Fruit fly (Drosophila melanogaster): ENCODE data around the gene Aps.
A peak's percentile ranks its signal among the peaks of the same experiment; 100 is the strongest.

The Aps gene

dm6 chr3L:10848712-10849377 is 50.1 kb downstream of the Aps start:
- TF ChIP-seq dsx (GFP tag; optimal IDR thresholded peaks at IDR 0.05; ENCODE audit: poor library complexity, severe bottlenecking), result peak; percentile 5
- peak; percentile 15 for TF ChIP-seq Eip78C (GFP tag)
- no peak for TF ChIP-seq CG9139 (GFP tag; optimal IDR thresholded peaks at IDR 0.05)
- TF ChIP-seq svp (GFP tag), result peak; percentile 46
- 0 out of 3 replicates have a peak, but pooled peaks have one; percentile 16 for TF ChIP-seq CG6163 (GFP tag; IDR thresholded peaks at IDR 0.05)
- TF ChIP-seq CG6792 (GFP tag; optimal IDR thresholded peaks at IDR 0.05), result no peak

dm6 chr3L:10847790-10848492 is 51.0 kb downstream of the Aps start:
- peak; percentile 18 for TF ChIP-seq topi (GFP tag; optimal IDR thresholded peaks at IDR 0.05)
- no peak for TF ChIP-seq CG6792 (GFP tag; optimal IDR thresholded peaks at IDR 0.05)
- peak; percentile 12 for TF ChIP-seq Smox (GFP tag; optimal IDR thresholded peaks at IDR 0.05)
- TF ChIP-seq svp (GFP tag), result peak; percentile 23
- peak; percentile 54 for TF ChIP-seq spab (GFP tag; optimal IDR thresholded peaks at IDR 0.05)
- peak; percentile 31 for TF ChIP-seq Sox14 (GFP tag; optimal IDR thresholded peaks at IDR 0.05)
- TF ChIP-seq Eip78C (GFP tag), result peak; percentile 81
- TF ChIP-seq CG3032 (tag; optimal IDR thresholded peaks at IDR 0.05), result peak; percentile 61
- no peak for TF ChIP-seq Sox15 (GFP tag; optimal IDR thresholded peaks at IDR 0.05)
- TF ChIP-seq CG16779 (tag; optimal IDR thresholded peaks at IDR 0.05), result no peak
- TF ChIP-seq CG7368 (GFP tag; optimal IDR thresholded peaks at IDR 0.05), result peak; percentile 11
- TF ChIP-seq Ets96B (tag; optimal IDR thresholded peaks at IDR 0.05), result peak; percentile 45
- no peak for TF ChIP-seq lz (GFP tag; optimal IDR thresholded peaks at IDR 0.05)
- TF ChIP-seq CG34406 (GFP tag; optimal IDR thresholded peaks at IDR 0.05), result peak; percentile 37
- peak; percentile 12 for TF ChIP-seq CG31627 (GFP tag; optimal IDR thresholded peaks at IDR 0.05)
- TF ChIP-seq fd59A (GFP tag; optimal IDR thresholded peaks at IDR 0.05), result peak; percentile 52
- TF ChIP-seq CG32006 (GFP tag; optimal IDR thresholded peaks at IDR 0.05), result peak; percentile 23
- TF ChIP-seq Eip93F (GFP tag; optimal IDR thresholded peaks at IDR 0.05), result no peak
- peak; percentile 47 to 57 for TF ChIP-seq ss (GFP tag; optimal IDR thresholded peaks at IDR 0.05)
- peak; percentile 30 for TF ChIP-seq achi (GFP tag; optimal IDR thresholded peaks at IDR 0.05)
- TF ChIP-seq Hr4 (GFP tag; optimal IDR thresholded peaks at IDR 0.05), result no peak
- TF ChIP-seq eg (GFP tag; IDR thresholded peaks at IDR 0.05), result no peak
- TF ChIP-seq fd85E (GFP tag; optimal IDR thresholded peaks at IDR 0.05), result no peak
- peak; percentile 77 for TF ChIP-seq CG6808 (GFP tag; optimal IDR thresholded peaks at IDR 0.05)
- TF ChIP-seq CG11294 (GFP tag; IDR thresholded peaks at IDR 0.05), result no peak
- TF ChIP-seq net (GFP tag; optimal IDR thresholded peaks at IDR 0.05), result no peak
- peak; percentile 11 for TF ChIP-seq esn (GFP tag; optimal IDR thresholded peaks at IDR 0.05)
- no peak for TF ChIP-seq CG8119 (GFP tag; IDR thresholded peaks at IDR 0.05)
- peak; percentile 44 for TF ChIP-seq CG3919 (GFP tag; optimal IDR thresholded peaks at IDR 0.05)
- TF ChIP-seq Blimp-1 (GFP tag; optimal IDR thresholded peaks at IDR 0.05), result no peak
- TF ChIP-seq Eip75B (GFP tag; optimal IDR thresholded peaks at IDR 0.05), result no peak
- no peak for TF ChIP-seq CG6276 (GFP tag; optimal IDR thresholded peaks at IDR 0.05)
- no peak for TF ChIP-seq dac (GFP tag; optimal IDR thresholded peaks at IDR 0.05)
- TF ChIP-seq fkh (GFP tag; optimal IDR thresholded peaks at IDR 0.05), result no peak
- no peak for TF ChIP-seq CG9139 (GFP tag; optimal IDR thresholded peaks at IDR 0.05)
- TF ChIP-seq CG11902 (GFP tag; optimal IDR thresholded peaks at IDR 0.05), result no peak
- TF ChIP-seq CG15336 (GFP tag; IDR thresholded peaks at IDR 0.05), result no peak
- no peak for TF ChIP-seq vri (GFP tag; optimal IDR thresholded peaks at IDR 0.05)
- TF ChIP-seq pdm3 (GFP tag; optimal IDR thresholded peaks at IDR 0.05), result peak; percentile 31
- TF ChIP-seq Hr39 (GFP tag; optimal IDR thresholded peaks at IDR 0.05), result no peak
- TF ChIP-seq acj6 (GFP tag; optimal IDR thresholded peaks at IDR 0.05), result peak; percentile 20
- TF ChIP-seq CG8319 (GFP tag; optimal IDR thresholded peaks at IDR 0.05), result no peak
- no peak for TF ChIP-seq Hr38 (GFP tag; optimal IDR thresholded peaks at IDR 0.05)
- peak; percentile 37 for TF ChIP-seq CG8632 (GFP tag; optimal IDR thresholded peaks at IDR 0.05)
- TF ChIP-seq Gug (GFP tag; IDR thresholded peaks at IDR 0.05), result no peak
- TF ChIP-seq CG4318 (GFP tag; optimal IDR thresholded peaks at IDR 0.05), result no peak

All from whole organism, prepupa.